Fruit fly (Drosophila melanogaster): ENCODE results near the gene CG18170.

The CG18170 gene

dm6 chr3L:1591692-1592371 lies 10.9 kb upstream of the CG18170 start (continued):
- TF ChIP-seq Mes4 (GFP tag; optimal IDR thresholded peaks at IDR 0.05) (no peak), eyg (GFP tag; optimal IDR thresholded peaks at IDR 0.05) (peak; percentile 78), Antp (GFP tag; optimal IDR thresholded peaks at IDR 0.05) (no peak), HmgZ (tag; optimal IDR thresholded peaks at IDR 0.05) (peak; percentile 79), ttk (GFP tag; IDR thresholded peaks at IDR 0.05) (no peak), CG8281 (tag; optimal IDR thresholded peaks at IDR 0.05) (peak; percentile 46), Sin3A (optimal IDR thresholded peaks at IDR 0.05) (no peak), NC2β (GFP tag; optimal IDR thresholded peaks at IDR 0.05) (peak; percentile 13), CG6254 (GFP tag; optimal IDR thresholded peaks at IDR 0.05) (no peak), Aef1 (GFP tag; IDR thresholded peaks at IDR 0.05) (no peak), dysf (GFP tag; IDR thresholded peaks at IDR 0.05) (peak; percentile 43; the same call in 1 of the 3 replicates), lab (GFP tag; optimal IDR thresholded peaks at IDR 0.05) (peak; percentile 97), pho (GFP tag; optimal IDR thresholded peaks at IDR 0.05) (peak; percentile 82), Dip3 (GFP tag; optimal IDR thresholded peaks at IDR 0.05) (peak; percentile 84), D (optimal IDR thresholded peaks at IDR 0.05) (no peak), D (GFP tag; optimal IDR thresholded peaks at IDR 0.05) (peak; percentile 15), Dek (tag; optimal IDR thresholded peaks at IDR 0.05) (peak; percentile 80), CG10366 (GFP tag; IDR thresholded peaks at IDR 0.05) (no peak), CG13624 (GFP tag; optimal IDR thresholded peaks at IDR 0.05) (peak; percentile 71), zf30C (GFP tag; optimal IDR thresholded peaks at IDR 0.05) (no peak), ap (GFP tag; IDR thresholded peaks at IDR 0.05) (no peak), ken (GFP tag; IDR thresholded peaks at IDR 0.05) (no peak), chn (GFP tag; optimal IDR thresholded peaks at IDR 0.05) (no peak), CG2116 (GFP tag; optimal IDR thresholded peaks at IDR 0.05) (peak; percentile 32), tin (GFP tag; optimal IDR thresholded peaks at IDR 0.05) (no peak), CG6689 (GFP tag; IDR thresholded peaks at IDR 0.05) (peak; percentile 36; the same call in 1 of the 2 replicates), MBD-R2 (GFP tag; IDR thresholded peaks at IDR 0.05) (no peak; the same call in 1 of the 2 replicates), tio (GFP tag; optimal IDR thresholded peaks at IDR 0.05) (no peak), Sox100B (GFP tag; optimal IDR thresholded peaks at IDR 0.05) (no peak), luna (GFP tag; optimal IDR thresholded peaks at IDR 0.05) (peak; percentile 66), ara (GFP tag; IDR thresholded peaks at IDR 0.05) (no peak), CG2199 (GFP tag; IDR thresholded peaks at IDR 0.05) (no peak), gt (GFP tag; IDR thresholded peaks at IDR 0.05) (no peak), toy (GFP tag; IDR thresholded peaks at IDR 0.05) (0 out of 2 replicates have a peak, but pooled peaks have one; percentile 18), Rx (GFP tag; IDR thresholded peaks at IDR 0.05) (no peak), Ravus (GFP tag; IDR thresholded peaks at IDR 0.05) (peak; percentile 24; the same call in 1 of the 2 replicates), Nf-YB (GFP tag; optimal IDR thresholded peaks at IDR 0.05) (no peak), CG9215 (GFP tag; IDR thresholded peaks at IDR 0.05) (no peak), CG13296 (GFP tag; optimal IDR thresholded peaks at IDR 0.05) (peak; percentile 83), crp (GFP tag; optimal IDR thresholded peaks at IDR 0.05) (no peak), B-H2 (GFP tag; optimal IDR thresholded peaks at IDR 0.05) (no peak), sd (tag; optimal IDR thresholded peaks at IDR 0.05) (no peak), NK7.1 (GFP tag; optimal IDR thresholded peaks at IDR 0.05) (peak; percentile 64), CG2202 (tag; optimal IDR thresholded peaks at IDR 0.05) (no peak), tll (GFP tag; optimal IDR thresholded peaks at IDR 0.05) (no peak), CG15073 (GFP tag; optimal IDR thresholded peaks at IDR 0.05) (no peak), fd64A (GFP tag; optimal IDR thresholded peaks at IDR 0.05) (peak; percentile 51), sens-2 (GFP tag; IDR thresholded peaks at IDR 0.05) (no peak), CG3838 (GFP tag; optimal IDR thresholded peaks at IDR 0.05) (peak; percentile 10), CG31441 (GFP tag; IDR thresholded peaks at IDR 0.05) (peak; percentile 38; the same call in 1 of the 2 replicates), hth (optimal IDR thresholded peaks at IDR 0.05) (no peak), TFAM (GFP tag; optimal IDR thresholded peaks at IDR 0.05) (no peak)

Measured in whole organism, embryonic.